Worm (Caenorhabditis elegans) whole organism, L1 larva: ENCODE data around the gene sup-18.
A peak's percentile ranks its signal among the peaks of the same experiment; 100 is the strongest.

Source experiments
- C04F5.9 ChIP-seq: sonication (generic microtip); optimal IDR thresholded peaks from 2 replicates; lab custom pipeline; 2016; ENCODE audit warnings: missing genetic modification characterization, missing compliant biosample characterization
- C34B4.2 ChIP-seq: sonication (generic microtip); optimal IDR thresholded peaks from 2 replicates; lab custom pipeline; 2017; ENCODE audit warnings: mild to moderate bottlenecking, missing genetic modification characterization, missing compliant biosample characterization
- F16B12.6 ChIP-seq: fragments of 150-350 bp; optimal IDR thresholded peaks from 2 replicates; lab custom pipeline; 2014; ENCODE audit warnings: missing biosample characterization, missing genetic modification characterization
- Y116A8C.19 ChIP-seq: sonication (generic microtip); optimal IDR thresholded peaks from 2 replicates; lab custom pipeline; 2016; ENCODE audit warnings: missing compliant biosample characterization, missing genetic modification characterization, borderline replicate concordance
- alr-1 ChIP-seq: fragments of 200-800 bp; sonication (Bioruptor generic); optimal IDR thresholded peaks from 2 replicates; lab custom pipeline; 2018; ENCODE audit warnings: borderline replicate concordance, mild to moderate bottlenecking, missing genetic modification characterization, missing compliant biosample characterization
- aly-2 ChIP-seq: fragments of 150-350 bp; optimal IDR thresholded peaks from 2 replicates; lab custom pipeline; 2014; ENCODE audit warnings: missing biosample characterization, missing genetic modification characterization
- ama-1 ChIP-seq: fragments of 150-350 bp; optimal IDR thresholded peaks from 2 replicates; lab custom pipeline; 2014
- ceh-63 ChIP-seq: fragments of 200-800 bp; sonication (Bioruptor generic); optimal IDR thresholded peaks from 2 replicates; lab custom pipeline; 2018; ENCODE audit warnings: mild to moderate bottlenecking, missing genetic modification characterization, missing compliant biosample characterization
- ceh-8 ChIP-seq: fragments of 200-800 bp; sonication (Bioruptor generic); optimal IDR thresholded peaks from 2 replicates; lab custom pipeline; 2018; ENCODE audit warnings: mild to moderate bottlenecking, missing genetic modification characterization, moderate library complexity, missing compliant biosample characterization
- ceh-88 ChIP-seq: fragments of 200-800 bp; sonication (Bioruptor generic); IDR thresholded peaks from 2 replicates; pipeline ENCODE4 v1.3.6; 2022; ENCODE audit warnings: missing genetic modification characterization, missing compliant biosample characterization
- dsc-1 ChIP-seq: sonication (generic microtip); optimal IDR thresholded peaks from 2 replicates; lab custom pipeline; 2016; ENCODE audit warnings: mild to moderate bottlenecking, missing genetic modification characterization, missing compliant biosample characterization
- efl-3 ChIP-seq: fragments of 200-800 bp; sonication (Bioruptor generic); optimal IDR thresholded peaks from 2 replicates; lab custom pipeline; 2018; ENCODE audit warnings: mild to moderate bottlenecking, missing genetic modification characterization, missing compliant biosample characterization
- egl-13 ChIP-seq: sonication (generic microtip); optimal IDR thresholded peaks from 2 replicates; lab custom pipeline; 2016; ENCODE audit warnings: missing genotype, missing genetic modification reagents, missing genetic modification characterization, missing compliant biosample characterization
- elt-2 ChIP-seq: sonication (generic microtip); optimal IDR thresholded peaks from 2 replicates; lab custom pipeline; 2016; ENCODE audit warnings: missing genetic modification characterization, mild to moderate bottlenecking, inconsistent platforms, missing compliant biosample characterization, missing genetic modification reagents
- ets-5 ChIP-seq: fragments of 200-800 bp; sonication (Bioruptor generic); IDR thresholded peaks from 2 replicates; pipeline ENCODE4 v1.3.6; 2022; ENCODE audit warnings: missing genetic modification characterization, missing compliant biosample characterization
- fkh-10 ChIP-seq: sonication (generic microtip); optimal IDR thresholded peaks from 2 replicates; lab custom pipeline; 2017; ENCODE audit warnings: missing biosample characterization, missing genetic modification reagents, missing genetic modification characterization
- fkh-8 ChIP-seq: sonication (generic microtip); optimal IDR thresholded peaks from 2 replicates; lab custom pipeline; 2016; ENCODE audit warnings: mild to moderate bottlenecking, missing genetic modification characterization, missing compliant biosample characterization
- hlh-4 ChIP-seq: sonication (generic microtip); optimal IDR thresholded peaks from 2 replicates; lab custom pipeline; 2016; ENCODE audit warnings: mild to moderate bottlenecking, missing genetic modification characterization, missing compliant biosample characterization
- hpl-2 ChIP-seq: fragments of 150-350 bp; optimal IDR thresholded peaks from 2 replicates; lab custom pipeline; 2014; ENCODE audit warnings: missing biosample characterization, missing genetic modification reagents, missing genetic modification characterization
- irx-1 ChIP-seq: sonication (generic microtip); optimal IDR thresholded peaks from 2 replicates; lab custom pipeline; 2016; ENCODE audit warnings: missing genetic modification characterization, missing compliant biosample characterization
- lin-13 ChIP-seq: fragments of 150-350 bp; optimal IDR thresholded peaks from 2 replicates; lab custom pipeline; 2014; ENCODE audit warnings: missing biosample characterization, missing genetic modification reagents, missing genetic modification characterization
- lin-15B ChIP-seq: fragments of 150-350 bp; sonication (generic microtip); optimal IDR thresholded peaks from 3 replicates; lab custom pipeline; 2014; ENCODE audit warnings: missing biosample characterization, missing genetic modification characterization
- lin-35 ChIP-seq, 2 experiments: fragments of 150-350 bp; optimal IDR thresholded peaks; 2 replicates each; lab custom pipeline; 2014; ENCODE audit warnings: missing biosample characterization in 2 of 2, missing genetic modification characterization in 2 of 2, missing genetic modification reagents in 2 of 2
- lin-39 ChIP-seq: fragments of 150-350 bp; optimal IDR thresholded peaks from 2 replicates; lab custom pipeline; 2014; ENCODE audit warnings: missing biosample characterization, missing genetic modification reagents, missing genetic modification characterization
- lir-3 ChIP-seq: sonication (generic microtip); optimal IDR thresholded peaks from 2 replicates; lab custom pipeline; 2016; ENCODE audit warnings: mild to moderate bottlenecking, missing genetic modification characterization, moderate library complexity, missing compliant biosample characterization; ENCODE audit not compliant: poor library complexity
- mab-9 ChIP-seq: fragments of 200-800 bp; sonication (Bioruptor generic); IDR thresholded peaks from 2 replicates; pipeline ENCODE4 v1.3.6; 2022; ENCODE audit warnings: missing genetic modification reagents, missing genetic modification characterization, missing compliant biosample characterization
- mdl-1 ChIP-seq, 2 experiments: fragments of 150-350 bp; optimal IDR thresholded peaks; 2 replicates each; lab custom pipeline; 2014 to 2017; ENCODE audit warnings: missing biosample characterization in 2 of 2, missing genetic modification characterization in 2 of 2, inconsistent platforms in 1 of 2
- mef-2 ChIP-seq: fragments of 150-350 bp; optimal IDR thresholded peaks from 2 replicates; lab custom pipeline; 2014; ENCODE audit warnings: missing biosample characterization, missing genetic modification characterization
- nhr-11 ChIP-seq: fragments of 150-350 bp; optimal IDR thresholded peaks from 2 replicates; lab custom pipeline; 2014; ENCODE audit warnings: missing biosample characterization, missing genetic modification characterization
- nhr-19 ChIP-seq: fragments of 200-800 bp; sonication (Bioruptor generic); conservative IDR thresholded peaks from 2 replicates; pipeline ENCODE4 v1.3.6; 2022; ENCODE audit warnings: missing genetic modification characterization, missing compliant biosample characterization
- nhr-237 ChIP-seq: fragments of 150-350 bp; optimal IDR thresholded peaks from 2 replicates; lab custom pipeline; 2014; ENCODE audit warnings: missing biosample characterization, missing genetic modification characterization
- nhr-28 ChIP-seq: fragments of 150-350 bp; optimal IDR thresholded peaks from 2 replicates; lab custom pipeline; 2014; ENCODE audit warnings: missing biosample characterization, missing genetic modification characterization
- nhr-47 ChIP-seq: sonication (generic microtip); optimal IDR thresholded peaks from 2 replicates; lab custom pipeline; 2016; ENCODE audit warnings: mild to moderate bottlenecking, missing genetic modification characterization, moderate library complexity, missing compliant biosample characterization
- nhr-76 ChIP-seq: sonication (generic microtip); optimal IDR thresholded peaks from 2 replicates; lab custom pipeline; 2017; ENCODE audit warnings: missing biosample characterization, missing genetic modification characterization
- nhr-77 ChIP-seq: fragments of 150-350 bp; optimal IDR thresholded peaks from 2 replicates; lab custom pipeline; 2014; ENCODE audit warnings: missing biosample characterization, missing genetic modification characterization
- nhr-84 ChIP-seq: sonication (generic microtip); optimal IDR thresholded peaks from 2 replicates; lab custom pipeline; 2017; ENCODE audit warnings: missing biosample characterization, missing genetic modification characterization
- nhr-90 ChIP-seq: sonication (generic microtip); optimal IDR thresholded peaks from 2 replicates; lab custom pipeline; 2016; ENCODE audit warnings: mild to moderate bottlenecking, missing genetic modification characterization, missing compliant biosample characterization; ENCODE audit not compliant: poor library complexity
- pax-3 ChIP-seq: fragments of 200-800 bp; sonication (Bioruptor generic); optimal IDR thresholded peaks from 2 replicates; lab custom pipeline; 2018; ENCODE audit warnings: mild to moderate bottlenecking, missing genetic modification characterization, moderate library complexity, missing compliant biosample characterization
- pqm-1 ChIP-seq: sonication (generic microtip); optimal IDR thresholded peaks from 3 replicates; lab custom pipeline; 2017; ENCODE audit warnings: missing biosample characterization, missing genetic modification characterization
- rnt-1 ChIP-seq: sonication (generic microtip); optimal IDR thresholded peaks from 2 replicates; lab custom pipeline; 2016; ENCODE audit warnings: mild to moderate bottlenecking, missing genetic modification characterization, moderate library complexity, missing compliant biosample characterization
- snpc-4 ChIP-seq: fragments of 150-350 bp; optimal IDR thresholded peaks from 2 replicates; lab custom pipeline; 2014; ENCODE audit warnings: missing biosample characterization, missing genetic modification characterization
- sptf-1 ChIP-seq: fragments of 150-350 bp; optimal IDR thresholded peaks from 2 replicates; lab custom pipeline; 2014; ENCODE audit warnings: missing biosample characterization, missing genetic modification characterization
- swsn-7 ChIP-seq: sonication (generic microtip); optimal IDR thresholded peaks from 2 replicates; lab custom pipeline; 2016; ENCODE audit warnings: missing genetic modification characterization, missing compliant biosample characterization
- tbx-2 ChIP-seq: sonication (generic microtip); optimal IDR thresholded peaks from 2 replicates; lab custom pipeline; 2016; ENCODE audit warnings: missing genetic modification characterization, missing compliant biosample characterization
- unc-130 ChIP-seq: fragments of 150-350 bp; optimal IDR thresholded peaks from 2 replicates; lab custom pipeline; 2017; ENCODE audit warnings: missing biosample characterization, missing genetic modification characterization, inconsistent platforms
- unc-30 ChIP-seq: sonication (generic microtip); optimal IDR thresholded peaks from 2 replicates; lab custom pipeline; 2017; ENCODE audit warnings: missing biosample characterization, missing genetic modification characterization
- unc-62 ChIP-seq: fragments of 150-350 bp; optimal IDR thresholded peaks from 2 replicates; lab custom pipeline; 2014; ENCODE audit warnings: missing biosample characterization, missing genetic modification reagents, missing genetic modification characterization
- unc-86 ChIP-seq: sonication (generic microtip); optimal IDR thresholded peaks from 2 replicates; lab custom pipeline; 2016; ENCODE audit warnings: missing genetic modification characterization, missing compliant biosample characterization
- unc-98 ChIP-seq: fragments of 200-800 bp; sonication (Bioruptor generic); IDR thresholded peaks from 2 replicates; pipeline ENCODE4 v1.3.6; 2022; ENCODE audit warnings: missing genetic modification characterization, missing compliant biosample characterization
- vab-15 ChIP-seq: sonication (generic microtip); optimal IDR thresholded peaks from 2 replicates; lab custom pipeline; 2017; ENCODE audit warnings: missing genotype, mild to moderate bottlenecking, missing genetic modification characterization, missing compliant biosample characterization
- xbp-1 ChIP-seq: sonication (generic microtip); optimal IDR thresholded peaks from 2 replicates; lab custom pipeline; 2016; ENCODE audit warnings: missing genetic modification characterization, missing compliant biosample characterization
- zip-4 ChIP-seq: fragments of 200-800 bp; sonication (Bioruptor generic); optimal IDR thresholded peaks from 2 replicates; lab custom pipeline; 2018; ENCODE audit warnings: mild to moderate bottlenecking, missing genetic modification characterization, moderate library complexity, missing compliant biosample characterization
- ztf-4 ChIP-seq: fragments of 150-350 bp; optimal IDR thresholded peaks from 2 replicates; lab custom pipeline; 2014; ENCODE audit warnings: missing biosample characterization, missing genetic modification characterization

sup-18 gene

ce11 chrIII:7858407-7859029, 20.2 kb downstream of the sup-18 start, which contains the start of the genes coq-5 and ufm-1 (continued):
- no peak for TF ChIP-seq ztf-4
- TF ChIP-seq aly-2 (tag; lab: Kevin White, UChicago) = no peak
- no peak for TF ChIP-seq ceh-88 (GFP tag; lab: Robert Waterston, UW)
- TF ChIP-seq lin-15B (tag; lab: Kevin White, UChicago) = no peak
- no peak for TF ChIP-seq Y116A8C.19 (tag; lab: Kevin White, UChicago)
- TF ChIP-seq tbx-2 (tag; lab: Kevin White, UChicago) = peak; percentile 41
- no peak for TF ChIP-seq vab-15 (tag; lab: Kevin White, UChicago)
- peak; percentile 74 for TF ChIP-seq irx-1 (tag; lab: Kevin White, UChicago)
- TF ChIP-seq hlh-4 (tag; lab: Kevin White, UChicago) = no peak
- no peak for TF ChIP-seq sptf-1 (tag; lab: Kevin White, UChicago)
- no peak for TF ChIP-seq nhr-84 (tag; lab: Kevin White, UChicago)
- TF ChIP-seq lir-3 = peak; percentile 80
- TF ChIP-seq pax-3 (tag; lab: Kevin White, UChicago) = peak; percentile 12
- TF ChIP-seq nhr-76 (tag; lab: Kevin White, UChicago) = no peak
- no peak for TF ChIP-seq C34B4.2
- no peak for TF ChIP-seq nhr-237 (tag; lab: Kevin White, UChicago)
- peak; percentile 31 for TF ChIP-seq fkh-8
- no peak for TF ChIP-seq unc-62 (GFP tag; lab: Kevin White, UChicago)
- peak; percentile 10 for TF ChIP-seq rnt-1 (tag; lab: Kevin White, UChicago)
- TF ChIP-seq F16B12.6 (tag; lab: Kevin White, UChicago) = no peak
- TF ChIP-seq C04F5.9 (tag; lab: Kevin White, UChicago) = peak; percentile 52
- TF ChIP-seq nhr-47 (tag; lab: Kevin White, UChicago) = peak; percentile 52
- no peak for TF ChIP-seq ets-5 (GFP tag; lab: Robert Waterston, UW)
- TF ChIP-seq zip-4 (GFP tag; lab: Kevin White, UChicago) = no peak
- no peak for TF ChIP-seq unc-86
- no peak for TF ChIP-seq swsn-7 (tag; lab: Kevin White, UChicago)
- TF ChIP-seq fkh-10 (GFP tag; lab: Kevin White, UChicago) = no peak
- no peak for TF ChIP-seq unc-130
- TF ChIP-seq lin-39 (tag; lab: Kevin White, UChicago) = no peak
- TF ChIP-seq nhr-90 = peak; percentile 52
- peak; percentile 7 for TF ChIP-seq xbp-1
- TF ChIP-seq mef-2 (tag; lab: Kevin White, UChicago) = no peak
- no peak for TF ChIP-seq ama-1 (lab: Kevin White, UChicago)
- no peak for TF ChIP-seq ceh-63 (GFP tag; lab: Kevin White, UChicago)
- no peak for TF ChIP-seq elt-2
- TF ChIP-seq lin-35 (GFP tag; optimal IDR thresholded peaks at IDR 0.05; lab: Kevin White, UChicago) = peak in 1 of 2 experiments; percentile 12
- no peak for TF ChIP-seq mdl-1 (tag; optimal IDR thresholded peaks at IDR 0.05; lab: Kevin White, UChicago)
- peak; percentile 8 for TF ChIP-seq egl-13 (tag; lab: Kevin White, UChicago)
- no peak for TF ChIP-seq nhr-19
- TF ChIP-seq nhr-77 (tag; lab: Kevin White, UChicago) = no peak
- no peak for TF ChIP-seq snpc-4 (tag; lab: Kevin White, UChicago)
- TF ChIP-seq pqm-1 = no peak
- TF ChIP-seq mab-9 (GFP tag; lab: Robert Waterston, UW) = no peak
- TF ChIP-seq hpl-2 (GFP tag; lab: Kevin White, UChicago) = no peak
- TF ChIP-seq nhr-28 (tag; lab: Kevin White, UChicago) = no peak
- no peak for TF ChIP-seq unc-30 (tag; lab: Kevin White, UChicago)
- no peak for TF ChIP-seq nhr-11 (tag; lab: Kevin White, UChicago)
- TF ChIP-seq alr-1 (tag; lab: Kevin White, UChicago) = no peak
- peak; percentile 13 for TF ChIP-seq dsc-1 (tag; lab: Kevin White, UChicago)
- no peak for TF ChIP-seq ceh-8
- TF ChIP-seq lin-13 (GFP tag; lab: Kevin White, UChicago) = no peak
- no peak; the same call in 1 of the 2 replicates for TF ChIP-seq unc-98 (GFP tag; lab: Robert Waterston, UW)
- no peak for TF ChIP-seq efl-3 (GFP tag; lab: Kevin White, UChicago)
